Fruit fly (Drosophila melanogaster): Measurements from ENCODE around the gene CG7778.

CG7778 gene

dm6 chr2L:8382646-8383045 is 36.2 kb downstream of the CG7778 start, which contains the start of the genes CG13392 and Rcd4 (continued):
- peak; percentile 60 to 91 for TF ChIP-seq crp (GFP tag; optimal IDR thresholded peaks at IDR 0.05)
- peak; percentile 53 for TF ChIP-seq az2 (GFP tag; optimal IDR thresholded peaks at IDR 0.05)
- no peak for TF ChIP-seq Hr78 (GFP tag; optimal IDR thresholded peaks at IDR 0.05)
- TF ChIP-seq insv (GFP tag; optimal IDR thresholded peaks at IDR 0.05) = peak in 1 of 2 experiments; percentile 42
- TF ChIP-seq CG11695 (GFP tag; IDR thresholded peaks at IDR 0.05) = no peak; the same call in 2 of the 3 replicates
- peak; percentile 82 for TF ChIP-seq zfh2 (GFP tag; optimal IDR thresholded peaks at IDR 0.05)
- TF ChIP-seq Ets97D (GFP tag; optimal IDR thresholded peaks at IDR 0.05) = peak; percentile 81
- TF ChIP-seq tna (GFP tag; IDR thresholded peaks at IDR 0.05; ENCODE audit: partially characterized antibody) = no peak
- peak; percentile 15; the same call in 1 of the 2 replicates for TF ChIP-seq CG32772 (GFP tag; IDR thresholded peaks at IDR 0.05)
- no peak for TF ChIP-seq ap (GFP tag; IDR thresholded peaks at IDR 0.05)
- no peak for TF ChIP-seq Tbp (GFP tag; optimal IDR thresholded peaks at IDR 0.05)
- TF ChIP-seq CG14441 (GFP tag; IDR thresholded peaks at IDR 0.05) = peak; percentile 36; the same call in 1 of the 2 replicates
- peak; percentile 56 for TF ChIP-seq CG17359 (tag; optimal IDR thresholded peaks at IDR 0.05)
- TF ChIP-seq Camta (GFP tag; optimal IDR thresholded peaks at IDR 0.05) = peak; percentile 59
- TF ChIP-seq onecut (GFP tag; IDR thresholded peaks at IDR 0.05) = peak; percentile 49; the same call in 1 of the 2 replicates
- TF ChIP-seq CTCF (GFP tag; optimal IDR thresholded peaks at IDR 0.05) = peak; percentile 11
- peak; percentile 88 for TF ChIP-seq CG7786 (GFP tag; optimal IDR thresholded peaks at IDR 0.05)
- peak; percentile 65 for TF ChIP-seq mirr (GFP tag; optimal IDR thresholded peaks at IDR 0.05)
- peak; percentile 64 for TF ChIP-seq NC2β (GFP tag; optimal IDR thresholded peaks at IDR 0.05)
- peak; percentile 70 for TF ChIP-seq CG12155 (GFP tag; optimal IDR thresholded peaks at IDR 0.05)
- no peak for TF ChIP-seq Neu2 (GFP tag; optimal IDR thresholded peaks at IDR 0.05; ENCODE audit: borderline replicate concordance)
- TF ChIP-seq CG10147 (GFP tag; optimal IDR thresholded peaks at IDR 0.05) = peak; percentile 58
- TF ChIP-seq CG8281 (tag; optimal IDR thresholded peaks at IDR 0.05) = no peak
- TF ChIP-seq CG13424 (tag; optimal IDR thresholded peaks at IDR 0.05) = peak; percentile 26
- peak; percentile 29 for TF ChIP-seq CG18262 (tag; optimal IDR thresholded peaks at IDR 0.05)
- no peak for TF ChIP-seq CG5180 (GFP tag; optimal IDR thresholded peaks at IDR 0.05)
- no peak for TF ChIP-seq pita (GFP tag; optimal IDR thresholded peaks at IDR 0.05)
- TF ChIP-seq sc (optimal IDR thresholded peaks at IDR 0.05) = no peak
- no peak for TF ChIP-seq sc (GFP tag; optimal IDR thresholded peaks at IDR 0.05)
- TF ChIP-seq Elba2 (GFP tag; optimal IDR thresholded peaks at IDR 0.05) = no peak
- peak; percentile 23 for TF ChIP-seq ftz-f1 (GFP tag; optimal IDR thresholded peaks at IDR 0.05)
- no peak for TF ChIP-seq tio (GFP tag; optimal IDR thresholded peaks at IDR 0.05)
- TF ChIP-seq CG4707 (GFP tag; optimal IDR thresholded peaks at IDR 0.05) = peak; percentile 83
- no peak for TF ChIP-seq croc (GFP tag; conservative IDR thresholded peaks at IDR 0.05)
- peak; percentile 71; the same call in 1 of the 2 replicates for TF ChIP-seq sna (GFP tag; IDR thresholded peaks at IDR 0.05; ENCODE audit: partially characterized antibody)
- TF ChIP-seq crol (GFP tag; IDR thresholded peaks at IDR 0.05) = no peak
- TF ChIP-seq CG14860 (GFP tag; IDR thresholded peaks at IDR 0.05; ENCODE audit: partially characterized antibody) = peak; percentile 44; the same call in 2 of the 3 replicates
- TF ChIP-seq CG13287 (GFP tag; IDR thresholded peaks at IDR 0.05; ENCODE audit: partially characterized antibody) = peak; percentile 80
- peak; percentile 33; the same call in 1 of the 2 replicates for TF ChIP-seq E2f1 (GFP tag; IDR thresholded peaks at IDR 0.05)
- TF ChIP-seq CrebB (tag; optimal IDR thresholded peaks at IDR 0.05) = peak; percentile 50
- 0 out of 2 replicates have a peak, but pooled peaks have one; percentile 16 for TF ChIP-seq CG1024 (GFP tag; IDR thresholded peaks at IDR 0.05)
- peak; percentile 80 for TF ChIP-seq Side (GFP tag; optimal IDR thresholded peaks at IDR 0.05)
- peak; percentile 60 for TF ChIP-seq luna (GFP tag; optimal IDR thresholded peaks at IDR 0.05)
- no peak for TF ChIP-seq hkb (optimal IDR thresholded peaks at IDR 0.05)
- TF ChIP-seq hkb (GFP tag; IDR thresholded peaks at IDR 0.05) = peak; percentile 51
- peak; percentile 55 for TF ChIP-seq CoRest (tag; optimal IDR thresholded peaks at IDR 0.05)
- peak; percentile 62 for TF ChIP-seq schlank (tag; optimal IDR thresholded peaks at IDR 0.05)
- TF ChIP-seq knrl (GFP tag; IDR thresholded peaks at IDR 0.05; ENCODE audit: partially characterized antibody) = peak; percentile 51; the same call in 2 of the 3 replicates
- TF ChIP-seq unc-4 (GFP tag; IDR thresholded peaks at IDR 0.05; ENCODE audit: partially characterized antibody) = peak; percentile 54
- peak; percentile 48; the same call in 1 of the 4 replicates for TF ChIP-seq Gug (GFP tag; IDR thresholded peaks at IDR 0.05)
- TF ChIP-seq da (GFP tag; optimal IDR thresholded peaks at IDR 0.05) = peak; percentile 23

Measured in whole organism, embryonic.